Fruit fly (Drosophila melanogaster): ENCODE measurements around the gene Fum2.

dm6 chrX:6730600-6731259, 49.2 kb downstream of the Fum2 start:
- no peak for TF ChIP-seq Dll (optimal IDR thresholded peaks at IDR 0.05)
- TF ChIP-seq pan (optimal IDR thresholded peaks at IDR 0.05) = no peak
- TF ChIP-seq CG8478 (optimal IDR thresholded peaks at IDR 0.05) = no peak
- TF ChIP-seq psq (optimal IDR thresholded peaks at IDR 0.05) = no peak
- TF ChIP-seq EcR (GFP tag; optimal IDR thresholded peaks at IDR 0.05) = no peak

Measured in whole organism.